Fruit fly (Drosophila melanogaster): ENCODE measurements around the gene Rcd-1.

Gene Rcd-1

DNA sequence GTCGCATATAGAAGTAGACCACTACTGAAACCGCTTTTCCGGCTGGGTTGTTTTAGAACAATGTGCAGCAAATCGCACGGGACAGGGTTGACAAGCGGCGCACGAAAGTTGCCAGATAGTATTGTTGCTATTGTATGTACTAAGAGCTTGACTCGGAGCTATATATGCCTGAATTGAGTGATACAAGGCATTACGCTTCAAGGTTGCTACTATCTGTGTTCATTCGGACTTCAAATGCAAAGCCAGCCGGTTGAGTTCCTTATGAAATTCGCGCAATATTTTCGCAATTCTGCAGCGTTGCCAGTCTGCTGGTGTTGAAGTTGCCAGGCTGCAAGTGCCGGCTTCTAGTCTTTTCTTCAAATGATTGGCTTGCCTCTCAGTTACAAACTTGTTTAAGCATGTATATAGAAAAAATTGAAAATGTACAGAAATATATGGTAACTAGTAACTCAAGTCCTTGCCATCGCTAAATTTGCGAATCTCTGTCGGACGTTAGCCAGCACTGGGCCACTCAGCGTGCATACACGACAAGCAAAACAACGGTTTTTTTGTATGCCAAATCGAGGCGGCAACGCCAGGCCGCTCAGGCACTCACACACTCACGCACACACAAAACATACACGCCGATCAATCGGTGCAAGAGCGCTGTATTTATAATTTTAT lies 13.3 kb downstream of the Rcd-1 start, which contains the start of the genes Ranbp21 and Elys (continued):
- no peak; the same call in 1 of the 2 replicates for TF ChIP-seq CG43689 (GFP tag; IDR thresholded peaks at IDR 0.05)
- no peak for TF ChIP-seq Nf-YB (GFP tag; optimal IDR thresholded peaks at IDR 0.05)
- TF ChIP-seq CG6654 (GFP tag; optimal IDR thresholded peaks at IDR 0.05): peak; percentile 7
- TF ChIP-seq Abd-B (GFP tag; optimal IDR thresholded peaks at IDR 0.05): peak; percentile 37
- peak; percentile 28 for TF ChIP-seq gfzf (GFP tag; optimal IDR thresholded peaks at IDR 0.05)
- no peak for TF ChIP-seq toy (GFP tag; IDR thresholded peaks at IDR 0.05)
- no peak for TF ChIP-seq kay (GFP tag; optimal IDR thresholded peaks at IDR 0.05)
- TF ChIP-seq CG10267 (tag; optimal IDR thresholded peaks at IDR 0.05): peak; percentile 93
- TF ChIP-seq br (optimal IDR thresholded peaks at IDR 0.05): no peak
- peak; percentile 37; the same call in 1 of the 3 replicates for TF ChIP-seq CG11560 (tag; IDR thresholded peaks at IDR 0.05)
- peak; percentile 12 for TF ChIP-seq CG17186 (GFP tag; optimal IDR thresholded peaks at IDR 0.05)
- TF ChIP-seq dati (GFP tag; IDR thresholded peaks at IDR 0.05): no peak
- TF ChIP-seq ci (GFP tag; IDR thresholded peaks at IDR 0.05): peak; percentile 56; the same call in 1 of the 3 replicates
- no peak for TF ChIP-seq NC2α (GFP tag; optimal IDR thresholded peaks at IDR 0.05)
- TF ChIP-seq cato (GFP tag; optimal IDR thresholded peaks at IDR 0.05; ENCODE audit: borderline replicate concordance): no peak
- no peak for TF ChIP-seq Elba2 (GFP tag; optimal IDR thresholded peaks at IDR 0.05)
- TF ChIP-seq CG12155 (GFP tag; optimal IDR thresholded peaks at IDR 0.05): peak; percentile 50
- TF ChIP-seq zfh2 (GFP tag; optimal IDR thresholded peaks at IDR 0.05): peak; percentile 75
- TF ChIP-seq Atf3 (GFP tag; optimal IDR thresholded peaks at IDR 0.05): peak; percentile 32
- TF ChIP-seq CG1832 (GFP tag; optimal IDR thresholded peaks at IDR 0.05): no peak
- no peak for TF ChIP-seq run (tag; optimal IDR thresholded peaks at IDR 0.05)
- no peak for TF ChIP-seq Usf (GFP tag; optimal IDR thresholded peaks at IDR 0.05)
- 0 out of 3 replicates have a peak, but pooled peaks have one; percentile 27 for TF ChIP-seq CG2889 (GFP tag; IDR thresholded peaks at IDR 0.05)
- TF ChIP-seq crp (GFP tag; optimal IDR thresholded peaks at IDR 0.05): peak in 1 of 2 experiments; percentile 38
- peak; percentile 33 for TF ChIP-seq CG17829 (tag; optimal IDR thresholded peaks at IDR 0.05)
- TF ChIP-seq hbn (GFP tag; IDR thresholded peaks at IDR 0.05; ENCODE audit: partially characterized antibody): no peak
- no peak for TF ChIP-seq nerfin-2 (GFP tag; IDR thresholded peaks at IDR 0.05; ENCODE audit: partially characterized antibody)
- TF ChIP-seq CG10321 (GFP tag; IDR thresholded peaks at IDR 0.05): no peak
- TF ChIP-seq amos (GFP tag; IDR thresholded peaks at IDR 0.05; ENCODE audit: partially characterized antibody): peak; percentile 55; the same call in 1 of the 2 replicates
- no peak for TF ChIP-seq CG32767 (GFP tag; IDR thresholded peaks at IDR 0.05)
- peak; percentile 91 for TF ChIP-seq Med (GFP tag)
- 0 out of 3 replicates have a peak, but pooled peaks have one; percentile 56 for TF ChIP-seq CG16813 (GFP tag; IDR thresholded peaks at IDR 0.05; ENCODE audit: partially characterized antibody)
- TF ChIP-seq CG9437 (GFP tag; optimal IDR thresholded peaks at IDR 0.05): no peak
- no peak for TF ChIP-seq CG4424 (GFP tag; optimal IDR thresholded peaks at IDR 0.05)
- TF ChIP-seq knrl (GFP tag; IDR thresholded peaks at IDR 0.05; ENCODE audit: partially characterized antibody): peak; percentile 61
- no peak for TF ChIP-seq Dip2 (GFP tag; IDR thresholded peaks at IDR 0.05)
- TF ChIP-seq CG31224 (GFP tag; IDR thresholded peaks at IDR 0.05): peak; percentile 47; the same call in 1 of the 2 replicates
- TF ChIP-seq CG11398 (GFP tag; optimal IDR thresholded peaks at IDR 0.05): peak; percentile 48
- TF ChIP-seq CG11085 (GFP tag; IDR thresholded peaks at IDR 0.05): 0 out of 2 replicates have a peak, but pooled peaks have one; percentile 9
- peak; percentile 45 for TF ChIP-seq CG12942 (GFP tag; optimal IDR thresholded peaks at IDR 0.05)
- no peak for TF ChIP-seq D (optimal IDR thresholded peaks at IDR 0.05)
- TF ChIP-seq D (GFP tag; optimal IDR thresholded peaks at IDR 0.05): no peak
- TF ChIP-seq ase (GFP tag; IDR thresholded peaks at IDR 0.05): peak; percentile 50; the same call in 1 of the 3 replicates
- TF ChIP-seq CG16863 (GFP tag; optimal IDR thresholded peaks at IDR 0.05): peak; percentile 56
- no peak for TF ChIP-seq gsb-n (tag; optimal IDR thresholded peaks at IDR 0.05)
- peak; percentile 47; the same call in 1 of the 2 replicates for TF ChIP-seq esg (GFP tag; conservative IDR thresholded peaks at IDR 0.05)
- TF ChIP-seq CG17361 (GFP tag; IDR thresholded peaks at IDR 0.05): no peak; the same call in 2 of the 3 replicates
- no peak for TF ChIP-seq Taf1 (GFP tag; IDR thresholded peaks at IDR 0.05)
- peak; percentile 67 for TF ChIP-seq Xbp1 (GFP tag; optimal IDR thresholded peaks at IDR 0.05)
- TF ChIP-seq CG11723 (GFP tag; optimal IDR thresholded peaks at IDR 0.05): no peak

Data from whole organism, embryonic.